Fruit fly (Drosophila melanogaster): Measurements from ENCODE around the gene Ubr3.

Gene Ubr3

dm6 chrX:7937588-7938481, 2.1 kb downstream of the Ubr3 start (continued):
- TF ChIP-seq Myb (GFP tag; optimal IDR thresholded peaks at IDR 0.05) (peak; percentile 72), Deaf1 (tag; optimal IDR thresholded peaks at IDR 0.05) (peak; percentile 27), MTF-1 (GFP tag; optimal IDR thresholded peaks at IDR 0.05; ENCODE audit: borderline replicate concordance) (no peak), hbn (GFP tag; IDR thresholded peaks at IDR 0.05; ENCODE audit: partially characterized antibody) (no peak), Dll (GFP tag; IDR thresholded peaks at IDR 0.05; ENCODE audit: partially characterized antibody) (0 out of 4 replicates have a peak, but pooled peaks have one; percentile 30), HLH3B (GFP tag; IDR thresholded peaks at IDR 0.05) (peak; percentile 63; the same call in 1 of the 2 replicates), Adf1 (GFP tag; IDR thresholded peaks at IDR 0.05) (no peak), trem (tag; optimal IDR thresholded peaks at IDR 0.05) (peak; percentile 58), prd (optimal IDR thresholded peaks at IDR 0.05) (no peak), prd (GFP tag; IDR thresholded peaks at IDR 0.05) (no peak; the same call in none of the 3 replicates), pum (GFP tag; optimal IDR thresholded peaks at IDR 0.05) (peak; percentile 86), eyg (GFP tag; optimal IDR thresholded peaks at IDR 0.05) (peak; percentile 71), CG9797 (GFP tag; optimal IDR thresholded peaks at IDR 0.05) (peak; percentile 14), CG17186 (GFP tag; optimal IDR thresholded peaks at IDR 0.05) (peak; percentile 54), CG32767 (GFP tag; IDR thresholded peaks at IDR 0.05) (peak; percentile 68; the same call in 1 of the 2 replicates), CG7556 (GFP tag; optimal IDR thresholded peaks at IDR 0.05) (peak; percentile 89), ATbp (GFP tag; optimal IDR thresholded peaks at IDR 0.05) (peak; percentile 88), so (GFP tag; IDR thresholded peaks at IDR 0.05) (peak; percentile 59; the same call in 1 of the 3 replicates), CG2875 (GFP tag; optimal IDR thresholded peaks at IDR 0.05) (peak; percentile 74), run (tag; optimal IDR thresholded peaks at IDR 0.05) (peak; percentile 66), Rx (GFP tag; IDR thresholded peaks at IDR 0.05) (peak; percentile 65; the same call in 1 of the 2 replicates), Dek (tag; optimal IDR thresholded peaks at IDR 0.05) (peak; percentile 23), CG1603 (tag; optimal IDR thresholded peaks at IDR 0.05) (peak; percentile 18), CG9437 (GFP tag; optimal IDR thresholded peaks at IDR 0.05) (peak; percentile 87), pan (optimal IDR thresholded peaks at IDR 0.05) (no peak), pan (GFP tag; optimal IDR thresholded peaks at IDR 0.05 in 1 of 2, IDR thresholded peaks at IDR 0.05 in 1 of 2) (peak in 1 of 2 experiments; percentile 64), nmo (GFP tag; optimal IDR thresholded peaks at IDR 0.05) (peak; percentile 92), bbx (GFP tag; IDR thresholded peaks at IDR 0.05; ENCODE audit: partially characterized antibody) (no peak), pfk (GFP tag; optimal IDR thresholded peaks at IDR 0.05) (no peak), CG18011 (GFP tag; optimal IDR thresholded peaks at IDR 0.05) (peak; percentile 16), CG8765 (GFP tag; IDR thresholded peaks at IDR 0.05) (no peak), slbo (GFP tag; IDR thresholded peaks at IDR 0.05) (no peak), CG13296 (GFP tag; optimal IDR thresholded peaks at IDR 0.05) (peak; percentile 70), CG15269 (tag; optimal IDR thresholded peaks at IDR 0.05) (peak; percentile 76), vfl (GFP tag; optimal IDR thresholded peaks at IDR 0.05) (peak; percentile 44), CG18262 (tag; optimal IDR thresholded peaks at IDR 0.05) (peak; percentile 92), chinmo (GFP tag; IDR thresholded peaks at IDR 0.05; ENCODE audit: partially characterized antibody) (0 out of 4 replicates have a peak, but pooled peaks have one; percentile 36), zen (tag; optimal IDR thresholded peaks at IDR 0.05) (peak; percentile 54), fd64A (GFP tag; optimal IDR thresholded peaks at IDR 0.05) (peak; percentile 38), Max (GFP tag; optimal IDR thresholded peaks at IDR 0.05) (peak; percentile 63), corto (GFP tag; optimal IDR thresholded peaks at IDR 0.05) (no peak), sens-2 (GFP tag; IDR thresholded peaks at IDR 0.05) (peak; percentile 56), tgo (GFP tag; IDR thresholded peaks at IDR 0.05) (peak; percentile 66; the same call in 2 of the 3 replicates), fru (optimal IDR thresholded peaks at IDR 0.05) (no peak), grn (GFP tag; optimal IDR thresholded peaks at IDR 0.05) (no peak), Scr (GFP tag; IDR thresholded peaks at IDR 0.05; ENCODE audit: partially characterized antibody) (no peak), CG33557 (GFP tag; optimal IDR thresholded peaks at IDR 0.05) (peak; percentile 84), unc-4 (GFP tag; IDR thresholded peaks at IDR 0.05; ENCODE audit: partially characterized antibody) (no peak)

Measured in whole organism, embryonic.